Fruit fly (Drosophila melanogaster) whole organism, pupa: ENCODE results near the gene CG18596.

Experiments used
- CG32121 ChIP-seq: fragments of 200-800 bp; sonication (Bioruptor generic); IDR thresholded peaks from 2 replicates; pipeline ENCODE4 v1.3.6; 2022; ENCODE audit warnings: missing biosample characterization, missing genetic modification characterization
- CG4496 ChIP-seq: fragments of 200-800 bp; sonication (Bioruptor generic); IDR thresholded peaks from 3 replicates; pipeline ENCODE4 v1.3.6; 2022; ENCODE audit warnings: missing biosample characterization, missing genetic modification characterization
- CG8301 ChIP-seq: fragments of 200-800 bp; sonication (Bioruptor generic); optimal IDR thresholded peaks from 2 replicates; lab custom pipeline; 2018; ENCODE audit warnings: missing biosample characterization, mild to moderate bottlenecking, missing genetic modification characterization
- D1 ChIP-seq: fragments of 200-800 bp; sonication (Bioruptor generic); optimal IDR thresholded peaks from 2 replicates; lab custom pipeline; 2018; ENCODE audit warnings: missing biosample characterization, mild to moderate bottlenecking, missing genetic modification characterization, moderate library complexity
- Ets98B ChIP-seq: fragments of 200-800 bp; sonication (Bioruptor generic); IDR thresholded peaks from 2 replicates; pipeline ENCODE4 v1.3.6; 2022; ENCODE audit warnings: missing biosample characterization, missing genetic modification characterization

DNA sequence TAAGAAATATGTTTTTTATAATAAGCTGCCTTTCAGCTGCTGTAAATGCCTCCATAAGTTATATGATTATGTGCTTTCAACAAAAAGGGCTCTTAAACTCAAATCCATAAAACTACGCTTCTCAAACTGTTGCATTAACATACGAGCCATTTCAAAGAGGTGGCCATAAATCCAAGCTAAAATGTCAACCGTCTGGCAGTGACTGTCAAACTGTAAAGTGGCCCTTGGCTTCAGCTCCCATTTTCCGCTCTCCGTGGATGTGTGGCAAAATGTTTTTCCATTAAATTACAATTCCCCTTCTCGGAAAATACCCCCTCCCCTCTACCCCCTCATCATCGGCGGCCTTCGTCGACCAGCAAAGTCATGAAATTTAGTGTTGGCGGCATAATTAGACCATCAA is 33.0 kb upstream of the CG18596 start:
- no peak for TF ChIP-seq CG32121
- no peak for TF ChIP-seq CG8301 (tag; lab: Kevin White, UChicago)
- TF ChIP-seq Ets98B = no peak
- TF ChIP-seq D1 (tag; lab: Kevin White, UChicago) = no peak
- no peak for TF ChIP-seq CG4496 (GFP tag; lab: Robert Waterston, UW)
